Fruit fly (Drosophila melanogaster) S2 (cell line): Measurements from ENCODE around the gene CG33272.

ENCODE experiments used
- CG8478 ChIP-seq: fragments of >200 bp; optimal IDR thresholded peaks from 2 replicates; lab custom pipeline; 2018
- CTCF ChIP-seq, 2 experiments: fragments of >200 bp; optimal IDR thresholded peaks; 2 replicates each; lab custom pipeline; 2018

DNA sequence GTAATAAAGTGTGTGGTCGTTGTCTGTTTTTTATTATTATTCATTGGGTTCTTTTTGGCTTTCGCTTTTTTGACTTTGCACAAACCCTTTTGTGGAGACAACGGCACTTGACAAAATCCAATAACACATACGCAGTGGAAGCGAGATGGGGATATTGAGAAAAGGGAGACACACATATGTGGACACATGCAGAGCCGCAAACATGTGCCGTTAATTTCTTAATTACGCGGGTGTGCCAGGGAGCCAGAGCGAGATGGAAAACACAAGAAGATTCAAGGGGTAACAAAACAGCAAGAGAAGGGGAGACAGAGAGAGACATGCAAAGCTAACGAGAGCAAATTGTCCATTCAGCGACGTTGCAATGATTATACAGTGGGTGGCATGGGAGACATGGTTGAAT lies 17.9 kb downstream of the CG33272 start:
- TF ChIP-seq CTCF (optimal IDR thresholded peaks at IDR 0.05; lab: Kevin White, UChicago) (no peak), CG8478 (lab: Kevin White, UChicago) (no peak)
